Worm (Caenorhabditis elegans): ENCODE results near the gene pnc-2.

- TF ChIP-seq ama-1 (optimal IDR thresholded peaks at IDR 0.05) (no peak), F13H6.1 (tag; optimal IDR thresholded peaks at IDR 0.05) (no peak)
Observed at ce11 chrIV:14876632-14877031, 32.9 kb downstream of the pnc-2 start.
